Worm (Caenorhabditis elegans): Measurements from ENCODE around the gene abf-5.
A peak's percentile ranks its signal among the peaks of the same experiment; 100 is the strongest.

Gene abf-5

ce11 chrX:12761295-12761775, 31.3 kb upstream of the abf-5 start:
- TF ChIP-seq unc-130 (GFP tag; optimal IDR thresholded peaks at IDR 0.05) (no peak), ztf-18 (tag; optimal IDR thresholded peaks at IDR 0.05) (no peak), ceh-40 (GFP tag; IDR thresholded peaks at IDR 0.05) (no peak), bed-2 (GFP tag; IDR thresholded peaks at IDR 0.05) (no peak), dox-1 (GFP tag; IDR thresholded peaks at IDR 0.05) (peak; percentile 35; the same call in 1 of the 2 replicates), let-526 (GFP tag; IDR thresholded peaks at IDR 0.05) (no peak), ztf-26 (tag; optimal IDR thresholded peaks at IDR 0.05) (peak; percentile 75), pbrm-1 (GFP tag; IDR thresholded peaks at IDR 0.05) (no peak), die-1 (tag; optimal IDR thresholded peaks at IDR 0.05) (peak; percentile 6), lin-40 (tag; optimal IDR thresholded peaks at IDR 0.05) (peak; percentile 47), D2030.7 (GFP tag; IDR thresholded peaks at IDR 0.05) (no peak), somi-1 (GFP tag; optimal IDR thresholded peaks at IDR 0.05) (peak; percentile 78), K11D2.4 (GFP tag; IDR thresholded peaks at IDR 0.05) (peak; percentile 17; the same call in 1 of the 2 replicates), mel-28 (tag; optimal IDR thresholded peaks at IDR 0.05; ENCODE audit: borderline replicate concordance) (no peak), nhr-27 (tag; optimal IDR thresholded peaks at IDR 0.05) (no peak), let-607 (tag; optimal IDR thresholded peaks at IDR 0.05) (peak in 1 of 2 experiments; percentile 0), nhr-80 (tag; optimal IDR thresholded peaks at IDR 0.05) (peak; percentile 76), attf-5 (GFP tag; optimal IDR thresholded peaks at IDR 0.05) (peak; percentile 16), egrh-3 (GFP tag; IDR thresholded peaks at IDR 0.05) (no peak), ztf-6 (GFP tag; IDR thresholded peaks at IDR 0.05) (no peak), atf-7 (tag; optimal IDR thresholded peaks at IDR 0.05) (peak; percentile 44), snpc-4 (GFP tag; optimal IDR thresholded peaks at IDR 0.05) (no peak), snpc-4 (tag; optimal IDR thresholded peaks at IDR 0.05) (no peak), B0035.1 (tag; optimal IDR thresholded peaks at IDR 0.05) (no peak)

DNA sequence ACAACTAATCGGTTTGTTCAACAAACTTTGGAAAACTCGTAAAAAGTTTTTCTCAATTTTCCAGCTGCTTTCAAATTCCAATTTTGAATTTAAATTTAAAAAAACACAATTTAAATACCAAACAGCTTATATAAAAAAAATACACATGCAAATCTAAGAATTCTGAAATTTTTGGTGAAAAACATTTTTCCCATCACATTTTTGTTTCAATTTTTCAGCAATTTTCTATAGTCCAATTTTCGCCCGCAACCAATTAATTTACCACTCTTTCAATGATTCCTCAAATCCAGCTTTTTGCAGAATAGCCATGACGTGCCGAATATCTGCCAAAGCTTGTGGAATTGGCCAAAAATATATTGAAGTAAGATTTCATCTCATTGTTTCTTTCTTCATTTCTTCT, 30.9 kb upstream of the abf-5 start, which contains the start of gene cept-1:
Gene cept-1, plus strand, starts transcription at position 301 of the 400 bp plus-strand sequence.
- TF ChIP-seq ZK185.1 (tag; optimal IDR thresholded peaks at IDR 0.05; ENCODE audit: poor library complexity, severe bottlenecking) (no peak), mes-4 (tag; optimal IDR thresholded peaks at IDR 0.05) (no peak), ceh-27 (GFP tag; optimal IDR thresholded peaks at IDR 0.05) (no peak)

ce11 chrX:12764009-12764408, 28.6 kb upstream of the abf-5 start:
- TF ChIP-seq B0035.1 (tag; optimal IDR thresholded peaks at IDR 0.05), result no peak
- 0 out of 2 replicates have a peak, but pooled peaks have one; percentile 15 for TF ChIP-seq madf-6 (GFP tag; IDR thresholded peaks at IDR 0.05)
- TF ChIP-seq repo-1 (tag; optimal IDR thresholded peaks at IDR 0.05), result no peak
- TF ChIP-seq fkh-3 (tag; optimal IDR thresholded peaks at IDR 0.05), result no peak
- TF ChIP-seq nhr-90 (tag; optimal IDR thresholded peaks at IDR 0.05), result no peak

DNA sequence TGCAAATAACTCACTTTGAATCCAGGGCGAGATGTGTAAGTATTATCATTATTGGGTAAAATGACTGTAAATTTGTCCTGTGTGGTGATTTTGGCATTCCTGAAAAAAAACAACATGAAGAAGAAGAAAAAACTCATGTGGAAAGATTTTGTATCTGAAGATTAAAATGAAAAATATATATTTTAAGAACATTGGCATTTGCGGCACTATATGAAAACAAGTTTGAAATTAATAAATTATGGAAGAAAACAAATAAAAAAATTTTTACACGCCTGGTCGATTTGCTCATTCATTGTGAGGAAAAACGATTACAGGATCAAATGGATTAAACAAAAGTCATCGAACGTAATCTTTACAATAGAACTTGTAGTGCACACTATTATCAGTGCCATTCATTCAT, 23.0 kb upstream of the abf-5 start, which contains the start of gene ilc-17.1:
Gene ilc-17.1, minus strand, starts transcription at position 101 of the 400 bp plus-strand sequence.
- no peak for TF ChIP-seq ztf-22 (GFP tag; optimal IDR thresholded peaks at IDR 0.05)
- no peak for TF ChIP-seq Y67H2A.10 (GFP tag; conservative IDR thresholded peaks at IDR 0.05)
- TF ChIP-seq let-526 (GFP tag; IDR thresholded peaks at IDR 0.05), result no peak
- no peak for TF ChIP-seq zim-3 (tag; optimal IDR thresholded peaks at IDR 0.05)
- no peak for TF ChIP-seq lsl-1 (GFP tag; optimal IDR thresholded peaks at IDR 0.05)
- no peak for TF ChIP-seq Y95B8A.8 (GFP tag; IDR thresholded peaks at IDR 0.05)
- no peak for TF ChIP-seq nfyb-1 (GFP tag; IDR thresholded peaks at IDR 0.05)
- no peak for TF ChIP-seq ceh-100 (GFP tag; IDR thresholded peaks at IDR 0.05)
- no peak for TF ChIP-seq hsf-1 (GFP tag; IDR thresholded peaks at IDR 0.05)

Data from whole organism, young adult.